Fruit fly (Drosophila melanogaster): ENCODE results near the gene CG2772.

CG2772 gene

dm6 chr2L:3469869-3470268, 24.1 kb downstream of the CG2772 start, which contains the start of the genes Pif1 and CG31776:
Gene Pif1 (minus strand): TSS chr2L:3470004.
Gene CG31776 (plus strand): TSS chr2L:3470182.
- TF ChIP-seq HLH106 (tag; optimal IDR thresholded peaks at IDR 0.05) (no peak), GATAd (GFP tag; optimal IDR thresholded peaks at IDR 0.05) (no peak), fru (GFP tag; optimal IDR thresholded peaks at IDR 0.05) (no peak), Myc (optimal IDR thresholded peaks at IDR 0.05) (no peak), dmrt93B (GFP tag; optimal IDR thresholded peaks at IDR 0.05) (no peak), OdsH (GFP tag; optimal IDR thresholded peaks at IDR 0.05) (no peak), rgr (GFP tag; optimal IDR thresholded peaks at IDR 0.05) (no peak), sage (GFP tag; optimal IDR thresholded peaks at IDR 0.05) (no peak), dl (GFP tag; optimal IDR thresholded peaks at IDR 0.05; ENCODE audit: insufficient read depth in 1 of 2, partially characterized antibody in 2 of 2) (no peak), pan (optimal IDR thresholded peaks at IDR 0.05) (no peak), woc (GFP tag; optimal IDR thresholded peaks at IDR 0.05) (no peak), sv (GFP tag; optimal IDR thresholded peaks at IDR 0.05) (no peak), br (GFP tag; optimal IDR thresholded peaks at IDR 0.05) (no peak), brk (GFP tag; optimal IDR thresholded peaks at IDR 0.05) (no peak), tai (GFP tag; optimal IDR thresholded peaks at IDR 0.05) (no peak), CG32264 (GFP tag; optimal IDR thresholded peaks at IDR 0.05) (no peak), Jra (GFP tag; optimal IDR thresholded peaks at IDR 0.05) (no peak), Hnf4 (GFP tag; optimal IDR thresholded peaks at IDR 0.05) (no peak)

dm6 chr2L:3472242-3472641, 26.4 kb downstream of the CG2772 start, which contains the start of gene Pgant4:
Gene Pgant4 (plus strand): TSS chr2L:3472603.
- TF ChIP-seq HLH106 (tag; optimal IDR thresholded peaks at IDR 0.05) (peak; percentile 53), Hr83 (GFP tag; optimal IDR thresholded peaks at IDR 0.05; ENCODE audit: poor library complexity, severe bottlenecking) (peak; percentile 32), lola (GFP tag; optimal IDR thresholded peaks at IDR 0.05) (no peak), dl (GFP tag; optimal IDR thresholded peaks at IDR 0.05; ENCODE audit: insufficient read depth in 1 of 2, partially characterized antibody in 2 of 2) (no peak), OdsH (GFP tag; optimal IDR thresholded peaks at IDR 0.05) (peak; percentile 25), Myc (optimal IDR thresholded peaks at IDR 0.05) (peak; percentile 60), sv (GFP tag; optimal IDR thresholded peaks at IDR 0.05) (peak; percentile 31), CG9705 (GFP tag; optimal IDR thresholded peaks at IDR 0.05) (peak; percentile 22)

dm6 chr2L:3475168-3475567, 29.4 kb downstream of the CG2772 start:
- TF ChIP-seq Mio (GFP tag; optimal IDR thresholded peaks at IDR 0.05) (no peak), foxo (GFP tag; optimal IDR thresholded peaks at IDR 0.05) (peak in 1 of 2 experiments; percentile 28), pan (optimal IDR thresholded peaks at IDR 0.05) (no peak), ey (GFP tag; optimal IDR thresholded peaks at IDR 0.05) (peak; percentile 31), br (GFP tag; optimal IDR thresholded peaks at IDR 0.05) (no peak), Hr78 (GFP tag; optimal IDR thresholded peaks at IDR 0.05) (no peak), Hnf4 (GFP tag; optimal IDR thresholded peaks at IDR 0.05) (peak; percentile 87), h (GFP tag; optimal IDR thresholded peaks at IDR 0.05) (peak; percentile 57), Rel (GFP tag; optimal IDR thresholded peaks at IDR 0.05) (no peak), Rel (tag; optimal IDR thresholded peaks at IDR 0.05) (peak; percentile 14), Sp1 (GFP tag; optimal IDR thresholded peaks at IDR 0.05) (peak; percentile 41), psq (GFP tag; optimal IDR thresholded peaks at IDR 0.05) (peak; percentile 38), fru (GFP tag; optimal IDR thresholded peaks at IDR 0.05) (peak; percentile 29), OdsH (GFP tag; optimal IDR thresholded peaks at IDR 0.05) (peak; percentile 40), rgr (GFP tag; optimal IDR thresholded peaks at IDR 0.05) (peak; percentile 57), HLH106 (tag; optimal IDR thresholded peaks at IDR 0.05) (peak; percentile 45), sv (GFP tag; optimal IDR thresholded peaks at IDR 0.05) (no peak), sage (GFP tag; optimal IDR thresholded peaks at IDR 0.05) (no peak)

dm6 chr2L:3475948-3476347, 30.2 kb downstream of the CG2772 start:
- peak in 1 of 2 experiments; percentile 35 for TF ChIP-seq foxo (GFP tag; optimal IDR thresholded peaks at IDR 0.05)
- TF ChIP-seq rgr (GFP tag; optimal IDR thresholded peaks at IDR 0.05) = peak; percentile 27
- no peak for TF ChIP-seq CG9705 (GFP tag; optimal IDR thresholded peaks at IDR 0.05)
- TF ChIP-seq Sp1 (GFP tag; optimal IDR thresholded peaks at IDR 0.05) = no peak
- TF ChIP-seq ey (GFP tag; optimal IDR thresholded peaks at IDR 0.05) = peak; percentile 11
- peak; percentile 10 for TF ChIP-seq dmrt93B (GFP tag; optimal IDR thresholded peaks at IDR 0.05)
- peak; percentile 3 for TF ChIP-seq HLH106 (tag; optimal IDR thresholded peaks at IDR 0.05)
- no peak for TF ChIP-seq pan (optimal IDR thresholded peaks at IDR 0.05)
- no peak for TF ChIP-seq GATAd (GFP tag; optimal IDR thresholded peaks at IDR 0.05)
- no peak for TF ChIP-seq Jra (GFP tag; optimal IDR thresholded peaks at IDR 0.05)
- TF ChIP-seq CG32264 (GFP tag; optimal IDR thresholded peaks at IDR 0.05) = no peak
- TF ChIP-seq tai (GFP tag; optimal IDR thresholded peaks at IDR 0.05) = no peak
- peak; percentile 41 for TF ChIP-seq fru (GFP tag; optimal IDR thresholded peaks at IDR 0.05)
